Fruit fly (Drosophila melanogaster) whole organism, embryonic: ENCODE measurements around the gene Fbw5.
A peak's percentile ranks its signal among the peaks of the same experiment; 100 is the strongest.

Experiments used
- Bteb2 ChIP-seq: fragments of 200-800 bp; sonication (Bioruptor generic); optimal IDR thresholded peaks from 2 replicates; lab custom pipeline; 2016; ENCODE audit warnings: missing biosample characterization, missing genetic modification characterization
- CG10274 ChIP-seq: fragments of 200-800 bp; sonication (Bioruptor generic); optimal IDR thresholded peaks from 3 replicates; lab custom pipeline; 2017; ENCODE audit warnings: missing biosample characterization, mild to moderate bottlenecking, missing genetic modification characterization
- CG10431 ChIP-seq: fragments of 200-800 bp; sonication (Bioruptor generic); optimal IDR thresholded peaks from 3 replicates; lab custom pipeline; 2018; ENCODE audit warnings: missing biosample characterization, mild to moderate bottlenecking, missing genetic modification characterization
- CG16863 ChIP-seq: fragments of 200-800 bp; sonication (Bioruptor generic); optimal IDR thresholded peaks from 3 replicates; lab custom pipeline; 2016; ENCODE audit warnings: missing biosample characterization, missing genetic modification characterization
- CG17912 ChIP-seq: fragments of 200-800 bp; sonication (Bioruptor generic); optimal IDR thresholded peaks from 2 replicates; lab custom pipeline; 2018; ENCODE audit warnings: missing biosample characterization, mild to moderate bottlenecking, missing genetic modification characterization
- CG18764 ChIP-seq: fragments of 200-800 bp; sonication (Bioruptor generic); optimal IDR thresholded peaks from 3 replicates; lab custom pipeline; 2016; ENCODE audit warnings: missing biosample characterization, missing genetic modification characterization
- CG2889 ChIP-seq: fragments of 200-800 bp; sonication (Bioruptor generic); IDR thresholded peaks from 3 replicates; pipeline ENCODE4 v1.3.6; 2022; ENCODE audit warnings: missing biosample characterization, missing genetic modification characterization
- CG3065 ChIP-seq: fragments of 200-800 bp; sonication (Bioruptor generic); optimal IDR thresholded peaks from 2 replicates; lab custom pipeline; 2016; ENCODE audit warnings: missing biosample characterization, missing genetic modification characterization
- CG5953 ChIP-seq: fragments of 200-800 bp; sonication (Bioruptor generic); IDR thresholded peaks from 2 replicates; pipeline ENCODE4 v1.3.6; 2022; ENCODE audit warnings: missing biosample characterization, missing genetic modification characterization
- CG6175 ChIP-seq: fragments of 200-800 bp; sonication (Bioruptor generic); IDR thresholded peaks from 3 replicates; pipeline ENCODE4 v1.3.6; 2022; ENCODE audit warnings: missing biosample characterization, missing genetic modification characterization
- CG7786 ChIP-seq: fragments of 200-800 bp; sonication (Bioruptor generic); optimal IDR thresholded peaks from 2 replicates; lab custom pipeline; 2016; ENCODE audit warnings: missing biosample characterization, missing genetic modification characterization
- CG9437 ChIP-seq: fragments of 200-800 bp; sonication (Bioruptor generic); optimal IDR thresholded peaks from 2 replicates; lab custom pipeline; 2018; ENCODE audit warnings: missing biosample characterization, mild to moderate bottlenecking, missing genetic modification characterization
- Deaf1 ChIP-seq: fragments of 200-800 bp; optimal IDR thresholded peaks from 3 replicates; lab custom pipeline; 2019; ENCODE audit warnings: missing biosample characterization, mild to moderate bottlenecking, missing genetic modification characterization, moderate library complexity
- E2f2 ChIP-seq: fragments of 200-800 bp; sonication (Bioruptor generic); IDR thresholded peaks from 2 replicates; pipeline ENCODE4 v1.3.6; 2022; ENCODE audit warnings: missing biosample characterization, missing genetic modification characterization
- Fer3 ChIP-seq: fragments of 200-800 bp; sonication (Bioruptor generic); optimal IDR thresholded peaks from 2 replicates; lab custom pipeline; 2018; ENCODE audit warnings: missing biosample characterization, mild to moderate bottlenecking, missing genetic modification characterization, moderate library complexity
- HLHmδ ChIP-seq: fragments of 200-800 bp; sonication (Bioruptor generic); optimal IDR thresholded peaks from 2 replicates; lab custom pipeline; 2018; ENCODE audit warnings: missing biosample characterization, mild to moderate bottlenecking, missing genetic modification characterization, moderate library complexity
- Med ChIP-seq: fragments of 200-800 bp; sonication (Bioruptor generic); peaks from one replicate; lab custom pipeline; 2016; ENCODE audit warnings: missing biosample characterization, missing genetic modification characterization, mild to moderate bottlenecking, inconsistent platforms, moderate library complexity
- Nf-YA ChIP-seq: fragments of 200-800 bp; sonication (Bioruptor generic); IDR thresholded peaks from 2 replicates; pipeline ENCODE4 v1.3.6; 2022; ENCODE audit warnings: missing biosample characterization, missing genetic modification characterization
- NfI ChIP-seq: fragments of 200-800 bp; sonication (Bioruptor generic); optimal IDR thresholded peaks from 3 replicates; lab custom pipeline; 2018; ENCODE audit warnings: missing biosample characterization, mild to moderate bottlenecking, missing genetic modification characterization, moderate library complexity
- Scr ChIP-seq: fragments of 200-800 bp; sonication (Bioruptor generic); IDR thresholded peaks from 2 replicates; pipeline ENCODE4 v1.3.6; 2022; ENCODE audit warnings: missing biosample characterization, missing genetic modification characterization; ENCODE audit not compliant: partially characterized antibody
- abd-A ChIP-seq: fragments of 200-800 bp; sonication (Bioruptor generic); optimal IDR thresholded peaks from 3 replicates; lab custom pipeline; 2019; ENCODE audit warnings: missing biosample characterization, mild to moderate bottlenecking, missing genetic modification characterization, moderate library complexity
- bcd ChIP-seq: fragments of 200-800 bp; sonication (Bioruptor generic); optimal IDR thresholded peaks from 2 replicates; lab custom pipeline; 2017; ENCODE audit warnings: missing biosample characterization, mild to moderate bottlenecking, missing genetic modification characterization
- bowl ChIP-seq: fragments of 200-800 bp; sonication (Bioruptor generic); IDR thresholded peaks from 2 replicates; pipeline ENCODE4 v1.3.6; 2022; ENCODE audit warnings: missing biosample characterization, missing genetic modification characterization
- bsh ChIP-seq, 2 experiments: fragments of 200-800 bp; sonication (Bioruptor generic); optimal IDR thresholded peaks; 2 replicates each; lab custom pipeline; 2017 to 2018; ENCODE audit warnings: mild to moderate bottlenecking in 2 of 2, missing biosample characterization in 2 of 2, missing genetic modification characterization in 2 of 2, moderate library complexity in 1 of 2
- caup ChIP-seq: fragments of 200-800 bp; sonication (Bioruptor generic); optimal IDR thresholded peaks from 3 replicates; lab custom pipeline; 2017; ENCODE audit warnings: missing biosample characterization, mild to moderate bottlenecking, missing genetic modification characterization, moderate library complexity; ENCODE audit not compliant: severe bottlenecking
- cg ChIP-seq: fragments of 200-800 bp; sonication (Bioruptor generic); optimal IDR thresholded peaks from 3 replicates; lab custom pipeline; 2019; ENCODE audit warnings: missing biosample characterization, mild to moderate bottlenecking, missing genetic modification characterization, moderate library complexity
- ci ChIP-seq: fragments of 200-800 bp; sonication (Bioruptor generic); IDR thresholded peaks from 3 replicates; pipeline ENCODE4 v1.3.6; 2022; ENCODE audit warnings: missing biosample characterization, missing genetic modification characterization
- corto ChIP-seq: fragments of 200-800 bp; sonication (Bioruptor generic); optimal IDR thresholded peaks from 2 replicates; lab custom pipeline; 2016; ENCODE audit warnings: missing biosample characterization, mild to moderate bottlenecking, missing genetic modification characterization, moderate library complexity
- crol ChIP-seq: fragments of 200-800 bp; sonication (Bioruptor generic); IDR thresholded peaks from 2 replicates; pipeline ENCODE4 v1.3.6; 2022; ENCODE audit warnings: missing biosample characterization, missing genetic modification characterization
- dimm ChIP-seq: fragments of 200-800 bp; sonication (Bioruptor generic); IDR thresholded peaks from 2 replicates; pipeline ENCODE4 v1.3.6; 2022; ENCODE audit warnings: missing biosample characterization, missing genetic modification characterization
- dpn ChIP-seq, 2 experiments: fragments of 200-800 bp; sonication (Bioruptor generic); optimal IDR thresholded peaks; 3 replicates each; lab custom pipeline; 2016; ENCODE audit warnings: missing biosample characterization in 2 of 2, missing genetic modification characterization in 2 of 2
- exex ChIP-seq: fragments of 200-800 bp; sonication (Bioruptor generic); optimal IDR thresholded peaks from 4 replicates; lab custom pipeline; 2018; ENCODE audit warnings: missing biosample characterization, mild to moderate bottlenecking, missing genetic modification characterization, moderate library complexity
- fd64A ChIP-seq: fragments of 200-800 bp; sonication (Bioruptor generic); optimal IDR thresholded peaks from 3 replicates; lab custom pipeline; 2018; ENCODE audit warnings: missing biosample characterization, mild to moderate bottlenecking, missing genetic modification characterization
- ham ChIP-seq: fragments of 200-800 bp; sonication (Bioruptor generic); IDR thresholded peaks from 2 replicates; pipeline ENCODE4 v1.3.6; 2022; ENCODE audit warnings: missing biosample characterization, missing genetic modification characterization
- kni ChIP-seq: fragments of 200-800 bp; sonication (Bioruptor generic); optimal IDR thresholded peaks from 3 replicates; lab custom pipeline; 2017; ENCODE audit warnings: mild to moderate bottlenecking, missing biosample characterization, missing genetic modification reagents, missing genetic modification characterization
- lab ChIP-seq: fragments of 200-800 bp; sonication (Bioruptor generic); optimal IDR thresholded peaks from 3 replicates; lab custom pipeline; 2017; ENCODE audit warnings: missing biosample characterization, missing genetic modification characterization, mild to moderate bottlenecking, moderate library complexity, missing genetic modification reagents
- nau ChIP-seq: fragments of 200-800 bp; sonication (Bioruptor generic); optimal IDR thresholded peaks from 3 replicates; lab custom pipeline; 2017; ENCODE audit warnings: missing biosample characterization, mild to moderate bottlenecking, missing genetic modification characterization, missing genetic modification reagents
- otp ChIP-seq: fragments of 200-800 bp; sonication (Bioruptor generic); IDR thresholded peaks from 3 replicates; pipeline ENCODE4, ENCODE4 v1.3.6; 2022; ENCODE audit warnings: missing biosample characterization, missing genetic modification characterization
- peb ChIP-seq: fragments of 200-800 bp; sonication (Bioruptor generic); IDR thresholded peaks from 2 replicates; pipeline ENCODE4 v1.3.6; 2022; ENCODE audit warnings: missing biosample characterization, missing genetic modification characterization
- pita ChIP-seq: fragments of 200-800 bp; sonication (Bioruptor generic); optimal IDR thresholded peaks from 2 replicates; lab custom pipeline; 2017; ENCODE audit warnings: missing biosample characterization, mild to moderate bottlenecking, missing genetic modification characterization
- pros ChIP-seq: fragments of 200-800 bp; sonication (Bioruptor generic); optimal IDR thresholded peaks from 3 replicates; lab custom pipeline; 2019; ENCODE audit warnings: missing biosample characterization, mild to moderate bottlenecking, missing genetic modification characterization, moderate library complexity
- rib ChIP-seq: fragments of 200-800 bp; sonication (Bioruptor generic); IDR thresholded peaks from 2 replicates; pipeline ENCODE4 v1.3.6; 2022; ENCODE audit warnings: missing biosample characterization, missing genetic modification characterization
- seq ChIP-seq: fragments of 200-800 bp; sonication (Bioruptor generic); IDR thresholded peaks from 2 replicates; pipeline ENCODE4 v1.3.6; 2022; ENCODE audit warnings: missing biosample characterization, missing genetic modification characterization
- sim ChIP-seq: fragments of 200-800 bp; sonication (Bioruptor generic); IDR thresholded peaks from 2 replicates; pipeline ENCODE4 v1.3.6; 2022; ENCODE audit warnings: missing biosample characterization, missing genetic modification characterization
- sima ChIP-seq: fragments of 200-800 bp; sonication (Bioruptor generic); optimal IDR thresholded peaks from 2 replicates; lab custom pipeline; 2016; ENCODE audit warnings: missing biosample characterization, missing genetic modification characterization
- slou ChIP-seq: fragments of 200-800 bp; sonication (Bioruptor generic); optimal IDR thresholded peaks from 3 replicates; lab custom pipeline; 2016; ENCODE audit warnings: missing biosample characterization, missing genetic modification characterization
- tll ChIP-seq, 2 experiments: fragments of 200-800 bp in 1 of 2; fragments of >200 bp in 1 of 2; sonication (Bioruptor generic) in 1 of 2; optimal IDR thresholded peaks; 2 replicates each; lab custom pipeline; 2017 to 2019; ENCODE audit warnings: missing biosample characterization in 2 of 2, missing genetic modification characterization in 2 of 2, mild to moderate bottlenecking in 1 of 2, moderate library complexity in 1 of 2
- tup ChIP-seq: fragments of 200-800 bp; sonication (Bioruptor generic); optimal IDR thresholded peaks from 2 replicates; lab custom pipeline; 2016; ENCODE audit warnings: missing biosample characterization, mild to moderate bottlenecking, missing genetic modification characterization, moderate library complexity
- vnd ChIP-seq: fragments of 200-800 bp; sonication (Bioruptor generic); IDR thresholded peaks from 3 replicates; pipeline ENCODE4 v1.3.6; 2022; ENCODE audit warnings: missing biosample characterization, missing genetic modification characterization; ENCODE audit not compliant: partially characterized antibody
- z ChIP-seq: fragments of 200-800 bp; sonication (Bioruptor generic); IDR thresholded peaks from 3 replicates; pipeline ENCODE4 v1.3.6; 2022; ENCODE audit warnings: missing biosample characterization, missing genetic modification characterization

The Fbw5 gene

DNA sequence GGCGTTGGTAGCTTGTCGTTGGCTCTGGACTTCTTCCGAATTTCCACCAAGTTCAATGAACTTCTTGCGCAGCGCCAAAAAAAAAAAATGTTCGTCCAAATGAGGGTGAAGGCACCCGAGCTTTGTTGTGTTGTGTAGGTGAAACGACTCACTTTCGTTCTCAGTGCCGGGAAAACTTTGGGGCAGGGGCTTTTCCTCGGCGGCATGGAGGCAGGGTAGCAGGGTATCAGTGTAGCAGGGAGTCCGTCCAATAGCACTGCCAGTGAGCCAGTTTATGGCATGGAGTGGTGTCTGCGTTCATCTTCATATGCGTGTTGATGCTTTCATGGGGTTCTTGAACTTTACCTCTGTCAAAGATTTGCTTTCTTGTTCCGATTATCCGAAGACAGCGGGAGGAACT, 8.6 kb upstream of the Fbw5 start (continued):
- TF ChIP-seq sim (GFP tag; lab: Robert Waterston, UW) = no peak
- no peak for TF ChIP-seq CG3065 (GFP tag; lab: Kevin White, UChicago)
- no peak for TF ChIP-seq CG16863 (GFP tag; lab: Kevin White, UChicago)
- no peak for TF ChIP-seq sima
- TF ChIP-seq pros (GFP tag; lab: Kevin White, UChicago) = peak; percentile 28
- 0 out of 2 replicates have a peak, but pooled peaks have one; percentile 10 for TF ChIP-seq peb
- no peak for TF ChIP-seq caup (GFP tag; lab: Kevin White, UChicago)
- no peak for TF ChIP-seq lab (GFP tag; lab: Kevin White, UChicago)
- no peak for TF ChIP-seq vnd
- no peak for TF ChIP-seq corto (GFP tag; lab: Kevin White, UChicago)
- no peak for TF ChIP-seq tll (GFP tag; optimal IDR thresholded peaks at IDR 0.05; lab: Kevin White, UChicago)
- TF ChIP-seq Nf-YA = no peak
- 0 out of 3 replicates have a peak, but pooled peaks have one; percentile 19 for TF ChIP-seq CG2889 (GFP tag; lab: Robert Waterston, UW)
- TF ChIP-seq Deaf1 (tag; lab: Kevin White, UChicago) = peak; percentile 43
- no peak for TF ChIP-seq dimm (GFP tag; lab: Robert Waterston, UW)
- no peak for TF ChIP-seq CG5953 (GFP tag; lab: Robert Waterston, UW)
- TF ChIP-seq Scr (GFP tag; lab: Robert Waterston, UW) = no peak
- TF ChIP-seq otp (GFP tag; lab: Robert Waterston, UW) = no peak
- peak; percentile 35; the same call in 1 of the 2 replicates for TF ChIP-seq seq (GFP tag; lab: Robert Waterston, UW)
- TF ChIP-seq rib (GFP tag; lab: Robert Waterston, UW) = 0 out of 2 replicates have a peak, but pooled peaks have one; percentile 43
- TF ChIP-seq CG10431 = peak; percentile 13
- peak; percentile 8 for TF ChIP-seq fd64A (GFP tag; lab: Kevin White, UChicago)
- TF ChIP-seq bcd (GFP tag; lab: Kevin White, UChicago) = no peak
- peak; percentile 68 for TF ChIP-seq abd-A
- TF ChIP-seq pita (GFP tag; lab: Kevin White, UChicago) = no peak
- peak; percentile 60 for TF ChIP-seq Med (GFP tag; lab: Kevin White, UChicago)
- TF ChIP-seq Fer3 (tag; lab: Kevin White, UChicago) = no peak
- no peak for TF ChIP-seq CG7786
- no peak for TF ChIP-seq ham (GFP tag; lab: Robert Waterston, UW)
- no peak for TF ChIP-seq NfI (GFP tag; lab: Kevin White, UChicago)
- 0 out of 2 replicates have a peak, but pooled peaks have one; percentile 27 for TF ChIP-seq bowl (GFP tag; lab: Robert Waterston, UW)
- TF ChIP-seq CG17912 (GFP tag; lab: Kevin White, UChicago) = no peak
- peak; percentile 20 for TF ChIP-seq HLHmδ (GFP tag; lab: Kevin White, UChicago)
- TF ChIP-seq ci = peak; percentile 68
- no peak for TF ChIP-seq CG9437 (GFP tag; lab: Kevin White, UChicago)
- TF ChIP-seq Bteb2 (GFP tag; lab: Kevin White, UChicago) = no peak
- TF ChIP-seq cg (GFP tag; lab: Kevin White, UChicago) = peak; percentile 2
- TF ChIP-seq kni (GFP tag; lab: Kevin White, UChicago) = peak; percentile 52
- no peak for TF ChIP-seq CG6175 (GFP tag; lab: Robert Waterston, UW)
- TF ChIP-seq crol (GFP tag; lab: Robert Waterston, UW) = peak; percentile 60; the same call in 1 of the 2 replicates
- no peak for TF ChIP-seq dpn (GFP tag; optimal IDR thresholded peaks at IDR 0.05; lab: Kevin White, UChicago)
- TF ChIP-seq slou (GFP tag; lab: Kevin White, UChicago) = no peak
- TF ChIP-seq tup (GFP tag; lab: Kevin White, UChicago) = no peak
- TF ChIP-seq exex = no peak
- TF ChIP-seq E2f2 (GFP tag; lab: Robert Waterston, UW) = no peak
- peak; percentile 79 for TF ChIP-seq z (GFP tag; lab: Robert Waterston, UW)
- TF ChIP-seq bsh (GFP tag; optimal IDR thresholded peaks at IDR 0.05; lab: Kevin White, UChicago) = no peak
- no peak for TF ChIP-seq nau (GFP tag; lab: Kevin White, UChicago)
- TF ChIP-seq CG10274 (GFP tag; lab: Kevin White, UChicago) = peak; percentile 34
- TF ChIP-seq CG18764 = no peak
